Fruit fly (Drosophila melanogaster) whole organism, prepupa: ENCODE data around the gene Sfp78E.

Experiments used
- CG10631 ChIP-seq: fragments of 200-800 bp; sonication (Bioruptor generic); optimal IDR thresholded peaks from 2 replicates; lab custom pipeline; 2016; ENCODE audit warnings: missing biosample characterization, missing genetic modification characterization
- CG16779 ChIP-seq: fragments of 200-800 bp; sonication (Bioruptor generic); optimal IDR thresholded peaks from 3 replicates; lab custom pipeline; 2017; ENCODE audit warnings: missing biosample characterization, mild to moderate bottlenecking, missing genetic modification characterization
- Ets21C ChIP-seq: fragments of 200-800 bp; sonication (Bioruptor generic); optimal IDR thresholded peaks from 3 replicates; lab custom pipeline; 2016; ENCODE audit warnings: missing biosample characterization, missing genetic modification characterization
- Ets96B ChIP-seq: fragments of 200-800 bp; optimal IDR thresholded peaks from 2 replicates; lab custom pipeline; 2019; ENCODE audit warnings: missing biosample characterization, mild to moderate bottlenecking, missing genetic modification characterization, moderate library complexity

dm6 chr3L:21700945-21701344 is 17.1 kb upstream of the Sfp78E start:
- no peak for TF ChIP-seq Ets96B (tag; lab: Kevin White, UChicago)
- no peak for TF ChIP-seq Ets21C (GFP tag; lab: Kevin White, UChicago)
- TF ChIP-seq CG10631 (GFP tag; lab: Kevin White, UChicago): no peak
- no peak for TF ChIP-seq CG16779 (tag; lab: Kevin White, UChicago)
